Fruit fly (Drosophila melanogaster) S2 (cell line): ENCODE measurements around the gene janB.

Source experiments
- CG8478 ChIP-seq: fragments of >200 bp; optimal IDR thresholded peaks from 2 replicates; lab custom pipeline; 2018
- CTCF ChIP-seq, 2 experiments: fragments of >200 bp; optimal IDR thresholded peaks; 2 replicates each; lab custom pipeline; 2018

- TF ChIP-seq CTCF (optimal IDR thresholded peaks at IDR 0.05; lab: Kevin White, UChicago) (peak; percentile 10 to 34), CG8478 (lab: Kevin White, UChicago) (no peak)
Observed at dm6 chr3R:30043139-30043744, 4.7 kb upstream of the janB start, which contains the start of gene Sry-delta.
